ENCODE assay signal across 1 fruit fly cellular context in genomic region chr3L:3952468-3952867, dm6.
TF ChIP-seq lines count a peak whose summit lies in the region.

Gene CG14984 (minus strand): TSS chr3L:3952550.

TF ChIP-seq in whole organism, embryonic, 481 proteins besides CTCF, POLR2A, EP300 and RAD21 (continued from another document):
- TF ChIP-seq slou (GFP tag; optimal IDR thresholded peaks at IDR 0.05; lab: Kevin White, UChicago) (no peak), ATbp (GFP tag; optimal IDR thresholded peaks at IDR 0.05; lab: Kevin White, UChicago) (no peak), Antp (GFP tag; optimal IDR thresholded peaks at IDR 0.05; lab: Kevin White, UChicago) (peak; percentile 0), Lim3 (GFP tag; IDR thresholded peaks at IDR 0.05; lab: Robert Waterston, UW) (no peak), CG2889 (GFP tag; IDR thresholded peaks at IDR 0.05; lab: Robert Waterston, UW) (peak; percentile 28; the same call in 1 of the 3 replicates), bab2 (GFP tag; optimal IDR thresholded peaks at IDR 0.05; lab: Kevin White, UChicago) (peak; percentile 7), cato (GFP tag; optimal IDR thresholded peaks at IDR 0.05; lab: Kevin White, UChicago; ENCODE audit: borderline replicate concordance) (no peak), HLH54F (GFP tag; optimal IDR thresholded peaks at IDR 0.05; lab: Kevin White, UChicago) (peak; percentile 19), az2 (GFP tag; optimal IDR thresholded peaks at IDR 0.05; lab: Kevin White, UChicago) (no peak), sens-2 (GFP tag; IDR thresholded peaks at IDR 0.05; lab: Robert Waterston, UW) (no peak), CG11085 (GFP tag; IDR thresholded peaks at IDR 0.05; lab: Robert Waterston, UW) (no peak), CG11723 (GFP tag; optimal IDR thresholded peaks at IDR 0.05; lab: Kevin White, UChicago) (no peak), ash1 (GFP tag; optimal IDR thresholded peaks at IDR 0.05; lab: Kevin White, UChicago) (no peak), CG7745 (tag; optimal IDR thresholded peaks at IDR 0.05; lab: Kevin White, UChicago) (no peak), ems (GFP tag; optimal IDR thresholded peaks at IDR 0.05; lab: Kevin White, UChicago) (peak; percentile 57), slbo (GFP tag; IDR thresholded peaks at IDR 0.05; lab: Robert Waterston, UW) (peak; percentile 77), gro (GFP tag; optimal IDR thresholded peaks at IDR 0.05; lab: Kevin White, UChicago) (peak; percentile 74), fu2 (GFP tag; optimal IDR thresholded peaks at IDR 0.05; lab: Kevin White, UChicago) (peak; percentile 30), esg (GFP tag; conservative IDR thresholded peaks at IDR 0.05; lab: Robert Waterston, UW) (0 out of 2 replicates have a peak, but pooled peaks have one; percentile 12), zfh1 (GFP tag; IDR thresholded peaks at IDR 0.05; lab: Robert Waterston, UW) (no peak), tna (GFP tag; IDR thresholded peaks at IDR 0.05; lab: Robert Waterston, UW; ENCODE audit: partially characterized antibody) (no peak), Atf6 (GFP tag; IDR thresholded peaks at IDR 0.05; lab: Robert Waterston, UW) (peak; percentile 60), Kr (GFP tag; optimal IDR thresholded peaks at IDR 0.05; lab: Kevin White, UChicago) (no peak), BtbVII (GFP tag; optimal IDR thresholded peaks at IDR 0.05; lab: Kevin White, UChicago) (peak; percentile 36), NfI (GFP tag; optimal IDR thresholded peaks at IDR 0.05; lab: Kevin White, UChicago) (no peak), Nf-YC (tag; optimal IDR thresholded peaks at IDR 0.05; lab: Kevin White, UChicago) (no peak), CG32532 (GFP tag; IDR thresholded peaks at IDR 0.05; lab: Robert Waterston, UW) (peak; percentile 76), ro (GFP tag; IDR thresholded peaks at IDR 0.05; lab: Robert Waterston, UW) (no peak), sim (GFP tag; IDR thresholded peaks at IDR 0.05; lab: Robert Waterston, UW) (no peak), CG2202 (tag; optimal IDR thresholded peaks at IDR 0.05; lab: Kevin White, UChicago) (no peak), trem (tag; optimal IDR thresholded peaks at IDR 0.05; lab: Kevin White, UChicago) (no peak), tgo (GFP tag; IDR thresholded peaks at IDR 0.05; lab: Robert Waterston, UW) (peak; percentile 53; the same call in 2 of the 3 replicates), CG10543 (GFP tag; optimal IDR thresholded peaks at IDR 0.05; lab: Kevin White, UChicago) (no peak), ci (GFP tag; IDR thresholded peaks at IDR 0.05; lab: Robert Waterston, UW) (0 out of 3 replicates have a peak, but pooled peaks have one; percentile 35), Rfx (GFP tag; IDR thresholded peaks at IDR 0.05; lab: Robert Waterston, UW) (peak; percentile 82), CG9876 (GFP tag; optimal IDR thresholded peaks at IDR 0.05; lab: Kevin White, UChicago) (no peak), Bgb (GFP tag; IDR thresholded peaks at IDR 0.05; lab: Robert Waterston, UW; ENCODE audit: partially characterized antibody) (no peak), lmd (GFP tag; IDR thresholded peaks at IDR 0.05; lab: Robert Waterston, UW) (peak; percentile 69), CG14014 (GFP tag; IDR thresholded peaks at IDR 0.05; lab: Robert Waterston, UW) (peak; percentile 45; the same call in 1 of the 2 replicates), CG17802 (tag; optimal IDR thresholded peaks at IDR 0.05; lab: Kevin White, UChicago) (no peak), crp (GFP tag; optimal IDR thresholded peaks at IDR 0.05; lab: Kevin White, UChicago) (no peak), caup (GFP tag; optimal IDR thresholded peaks at IDR 0.05; lab: Kevin White, UChicago; ENCODE audit: severe bottlenecking) (peak; percentile 57), jing (GFP tag; optimal IDR thresholded peaks at IDR 0.05; lab: Kevin White, UChicago) (no peak), Meics (GFP tag; optimal IDR thresholded peaks at IDR 0.05; lab: Kevin White, UChicago) (peak; percentile 72), slp2 (GFP tag; optimal IDR thresholded peaks at IDR 0.05; lab: Kevin White, UChicago) (no peak), Hand (GFP tag; optimal IDR thresholded peaks at IDR 0.05; lab: Kevin White, UChicago) (no peak), toy (GFP tag; IDR thresholded peaks at IDR 0.05; lab: Robert Waterston, UW) (0 out of 2 replicates have a peak, but pooled peaks have one; percentile 55), CG3847 (GFP tag; IDR thresholded peaks at IDR 0.05; lab: Robert Waterston, UW) (peak; percentile 45; the same call in 1 of the 2 replicates), chm (GFP tag; IDR thresholded peaks at IDR 0.05; lab: Robert Waterston, UW) (no peak), croc (GFP tag; conservative IDR thresholded peaks at IDR 0.05; lab: Robert Waterston, UW) (no peak), sens (GFP tag; lab: Kevin White, UChicago) (no peak), Med (GFP tag; lab: Kevin White, UChicago) (peak; percentile 86), CG7556 (GFP tag; optimal IDR thresholded peaks at IDR 0.05; lab: Kevin White, UChicago) (peak; percentile 35), maf-S (GFP tag; optimal IDR thresholded peaks at IDR 0.05; lab: Kevin White, UChicago) (no peak)
